Worm (Caenorhabditis elegans): Measurements from ENCODE around the gene F49E11.7.

The F49E11.7 gene

ce11 chrIV:13093677-13094076 is 41.0 kb downstream of the F49E11.7 start, which contains the start of the genes prcc-1 and C39E9.12:
Gene prcc-1 (minus strand): TSS chrIV:13093795.
Gene C39E9.12 (plus strand): TSS chrIV:13094007.
- TF ChIP-seq klf-2 (GFP tag; conservative IDR thresholded peaks at IDR 0.05) (no peak), T22C8.4 (GFP tag; IDR thresholded peaks at IDR 0.05) (peak; percentile 75)

DNA sequence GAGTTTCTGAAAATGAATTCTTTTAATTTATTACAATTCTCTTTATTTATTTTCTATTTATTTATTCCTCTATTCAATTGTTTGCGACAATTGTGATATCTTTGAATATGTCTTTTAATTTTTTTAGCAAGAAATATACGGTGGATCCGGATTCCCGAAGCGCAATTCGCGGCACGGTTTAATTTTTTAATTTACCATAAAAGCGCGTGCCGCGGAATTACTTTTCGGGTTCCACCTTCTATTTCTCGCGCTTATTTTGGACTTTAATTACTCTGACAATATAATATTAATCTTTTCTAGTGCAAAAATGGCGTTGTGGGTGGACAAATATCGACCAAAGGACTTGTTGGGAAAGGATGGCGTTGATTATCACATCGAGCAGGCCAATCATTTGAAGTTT is 42.8 kb downstream of the F49E11.7 start, which contains the start of gene rfc-3:
Gene rfc-3, plus strand, starts transcription at position 301 of the 400 bp plus-strand sequence.
- TF ChIP-seq ztf-29 (GFP tag; IDR thresholded peaks at IDR 0.05) (no peak), klf-2 (GFP tag; conservative IDR thresholded peaks at IDR 0.05) (no peak), ref-1 (GFP tag; conservative IDR thresholded peaks at IDR 0.05) (no peak), ztf-23 (GFP tag; IDR thresholded peaks at IDR 0.05) (no peak), tab-1 (GFP tag; IDR thresholded peaks at IDR 0.05) (no peak), cog-1 (tag; optimal IDR thresholded peaks at IDR 0.05) (no peak), T22C8.4 (GFP tag; IDR thresholded peaks at IDR 0.05) (no peak), flt-1 (GFP tag; IDR thresholded peaks at IDR 0.05) (no peak), med-1 (GFP tag; optimal IDR thresholded peaks at IDR 0.05; ENCODE audit: insufficient read depth) (no peak)

DNA sequence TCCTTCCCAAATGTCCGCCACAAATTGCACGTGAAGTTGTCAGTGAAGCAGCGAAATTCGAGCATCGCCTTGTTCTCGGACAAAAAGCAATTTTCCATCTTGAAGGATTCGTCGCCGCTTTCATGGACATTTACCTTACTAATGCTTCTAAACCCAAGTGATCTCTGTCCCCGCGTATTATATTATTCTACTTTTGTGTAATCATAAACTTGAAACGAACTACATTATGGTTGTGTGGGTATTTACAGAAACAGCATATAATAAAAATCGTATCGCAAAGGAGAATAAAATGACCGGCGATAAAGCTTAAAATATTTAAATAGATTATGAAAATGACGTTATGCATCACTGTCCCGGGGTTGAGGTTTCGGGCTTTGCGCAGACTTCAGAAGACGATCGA is 44.1 kb downstream of the F49E11.7 start:
- TF ChIP-seq cog-1 (tag; optimal IDR thresholded peaks at IDR 0.05) = no peak
- no peak for TF ChIP-seq flt-1 (GFP tag; IDR thresholded peaks at IDR 0.05)
- TF ChIP-seq ztf-29 (GFP tag; IDR thresholded peaks at IDR 0.05) = no peak
- TF ChIP-seq ztf-23 (GFP tag; IDR thresholded peaks at IDR 0.05) = no peak
- TF ChIP-seq T22C8.4 (GFP tag; IDR thresholded peaks at IDR 0.05) = no peak
- TF ChIP-seq ref-1 (GFP tag; conservative IDR thresholded peaks at IDR 0.05) = no peak
- no peak for TF ChIP-seq med-1 (GFP tag; optimal IDR thresholded peaks at IDR 0.05; ENCODE audit: insufficient read depth)
- no peak for TF ChIP-seq tab-1 (GFP tag; IDR thresholded peaks at IDR 0.05)
- no peak for TF ChIP-seq klf-2 (GFP tag; conservative IDR thresholded peaks at IDR 0.05)

DNA sequence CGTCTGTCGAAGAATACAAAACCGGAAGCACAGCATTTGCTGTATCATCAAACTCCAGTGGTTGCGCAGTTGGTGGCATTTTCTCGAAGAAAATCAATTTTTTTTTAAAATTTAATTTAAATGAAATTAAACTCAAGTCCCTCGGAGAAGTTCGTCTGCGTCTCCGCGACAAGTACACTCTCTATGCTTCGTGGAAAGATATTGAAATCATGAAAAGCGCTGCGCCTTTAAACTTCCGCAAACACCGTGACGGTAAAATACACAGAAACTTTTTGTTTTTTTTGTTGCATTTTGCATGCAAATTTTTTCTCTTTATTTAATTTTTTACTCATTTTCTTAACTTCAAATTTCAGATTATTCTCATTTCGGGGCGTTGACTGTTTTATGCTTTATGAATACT is 46.0 kb downstream of the F49E11.7 start, which contains the start of the genes dli-1, tin-9.2 and exos-4.1:
Gene dli-1, minus strand, starts transcription at position 141 of the 400 bp plus-strand sequence.
Gene tin-9.2, plus strand, starts transcription at position 344 of the 400 bp plus-strand sequence.
Gene exos-4.1, plus strand, starts transcription at position 348 of the 400 bp plus-strand sequence.
- TF ChIP-seq ref-1 (GFP tag; conservative IDR thresholded peaks at IDR 0.05) (no peak), cog-1 (tag; optimal IDR thresholded peaks at IDR 0.05) (peak; percentile 42)

DNA sequence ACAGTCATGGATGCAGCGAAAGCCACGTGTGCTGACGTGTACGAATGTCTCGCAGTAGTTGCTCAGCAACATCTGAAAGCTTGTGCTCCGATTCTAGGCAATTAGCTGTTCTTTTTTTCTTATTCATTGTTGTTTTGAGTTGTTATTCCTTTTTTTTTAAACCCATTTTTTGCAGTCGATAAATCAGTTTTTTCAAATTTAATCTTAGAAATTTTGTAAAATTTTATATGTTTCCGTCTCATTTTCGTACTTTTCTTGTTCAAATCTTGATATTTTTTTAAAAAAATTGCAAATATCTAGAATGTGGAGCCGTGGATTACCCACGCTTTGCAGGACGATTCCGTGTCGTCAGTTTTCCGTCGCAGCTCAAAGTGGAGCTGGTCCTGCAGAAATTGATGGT is 47.7 kb downstream of the F49E11.7 start, which contains the start of gene fask-1:
Gene fask-1, plus strand, starts transcription at position 301 of the 400 bp plus-strand sequence.
- TF ChIP-seq flt-1 (GFP tag; IDR thresholded peaks at IDR 0.05) (no peak), tab-1 (GFP tag; IDR thresholded peaks at IDR 0.05) (no peak), T22C8.4 (GFP tag; IDR thresholded peaks at IDR 0.05) (no peak), cog-1 (tag; optimal IDR thresholded peaks at IDR 0.05) (no peak), ztf-29 (GFP tag; IDR thresholded peaks at IDR 0.05) (no peak)

ce11 chrIV:13104900-13105299 is 52.2 kb downstream of the F49E11.7 start, which contains the start of gene rde-11:
Gene rde-11 (plus strand): TSS chrIV:13105200.
- no peak for TF ChIP-seq klf-2 (GFP tag; conservative IDR thresholded peaks at IDR 0.05)
- no peak for TF ChIP-seq tab-1 (GFP tag; IDR thresholded peaks at IDR 0.05)
- TF ChIP-seq T22C8.4 (GFP tag; IDR thresholded peaks at IDR 0.05) = no peak
